Worm (Caenorhabditis elegans): Measurements from ENCODE around the gene clec-147.
A peak's percentile ranks its signal among the peaks of the same experiment; 100 is the strongest.

clec-147 gene

ce11 chrII:14515017-14515416 is 22.6 kb downstream of the clec-147 start, which contains the start of gene K10H10.9:
Gene K10H10.9, minus strand, starts transcription at chrII:14515117.
- TF ChIP-seq fkh-10 (GFP tag; optimal IDR thresholded peaks at IDR 0.05) (no peak), nhr-19 (GFP tag; conservative IDR thresholded peaks at IDR 0.05) (no peak), mab-9 (GFP tag; IDR thresholded peaks at IDR 0.05) (no peak), ztf-4 (tag; optimal IDR thresholded peaks at IDR 0.05) (no peak), zip-4 (GFP tag; optimal IDR thresholded peaks at IDR 0.05) (no peak), zag-1 (tag; optimal IDR thresholded peaks at IDR 0.05) (no peak), ceh-82 (tag; optimal IDR thresholded peaks at IDR 0.05) (no peak), snu-23 (GFP tag; optimal IDR thresholded peaks at IDR 0.05) (no peak), tbx-2 (tag; optimal IDR thresholded peaks at IDR 0.05) (no peak), lsy-2 (tag; optimal IDR thresholded peaks at IDR 0.05) (no peak), C04F5.9 (tag; optimal IDR thresholded peaks at IDR 0.05) (no peak), alr-1 (tag; optimal IDR thresholded peaks at IDR 0.05; ENCODE audit: borderline replicate concordance) (no peak), dpl-1 (GFP tag; optimal IDR thresholded peaks at IDR 0.05) (no peak), tlp-1 (tag; optimal IDR thresholded peaks at IDR 0.05) (no peak), hlh-17 (GFP tag; optimal IDR thresholded peaks at IDR 0.05; ENCODE audit: borderline replicate concordance) (no peak), nhr-12 (tag; optimal IDR thresholded peaks at IDR 0.05) (no peak)

DNA sequence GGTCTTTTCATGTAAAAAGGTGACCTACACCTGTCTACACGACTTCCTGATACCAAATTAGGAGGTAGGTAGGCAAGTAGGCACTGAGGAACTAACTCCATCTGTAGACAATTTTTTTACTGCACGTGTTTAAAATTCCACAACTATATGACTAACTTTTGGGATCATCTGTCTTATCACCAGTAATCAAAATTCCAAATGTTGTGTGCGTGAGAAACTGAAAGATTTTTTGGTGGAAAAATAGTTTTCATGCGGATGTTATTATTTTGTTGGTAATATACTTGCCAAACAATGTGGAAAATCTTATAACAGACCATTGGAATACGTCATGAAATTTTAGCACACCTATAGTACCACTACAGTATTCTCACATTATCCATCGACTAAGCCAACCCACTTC is 26.4 kb downstream of the clec-147 start, which contains the start of gene K10H10.13:
Gene K10H10.13, minus strand, starts transcription at position 101 of the 400 bp plus-strand sequence.
- TF ChIP-seq fkh-4 (tag; optimal IDR thresholded peaks at IDR 0.05; ENCODE audit: borderline replicate concordance) (no peak), ztf-4 (tag; optimal IDR thresholded peaks at IDR 0.05) (no peak), ces-1 (GFP tag; optimal IDR thresholded peaks at IDR 0.05) (no peak), C34B4.2 (tag; optimal IDR thresholded peaks at IDR 0.05) (no peak), nhr-237 (tag; optimal IDR thresholded peaks at IDR 0.05) (no peak), mab-9 (GFP tag; IDR thresholded peaks at IDR 0.05) (no peak), pqm-1 (tag; optimal IDR thresholded peaks at IDR 0.05) (no peak), alr-1 (tag; optimal IDR thresholded peaks at IDR 0.05; ENCODE audit: borderline replicate concordance) (no peak), aha-1 (tag; optimal IDR thresholded peaks at IDR 0.05) (no peak), pax-3 (tag; optimal IDR thresholded peaks at IDR 0.05) (no peak), isw-1 (GFP tag; IDR thresholded peaks at IDR 0.05) (no peak), unc-30 (tag; optimal IDR thresholded peaks at IDR 0.05) (no peak)

ce11 chrII:14510162-14510561 is 27.5 kb downstream of the clec-147 start:
- peak; percentile 39 for TF ChIP-seq elt-2 (tag; optimal IDR thresholded peaks at IDR 0.05)
- no peak for TF ChIP-seq nhr-90 (tag; optimal IDR thresholded peaks at IDR 0.05; ENCODE audit: poor library complexity)

DNA sequence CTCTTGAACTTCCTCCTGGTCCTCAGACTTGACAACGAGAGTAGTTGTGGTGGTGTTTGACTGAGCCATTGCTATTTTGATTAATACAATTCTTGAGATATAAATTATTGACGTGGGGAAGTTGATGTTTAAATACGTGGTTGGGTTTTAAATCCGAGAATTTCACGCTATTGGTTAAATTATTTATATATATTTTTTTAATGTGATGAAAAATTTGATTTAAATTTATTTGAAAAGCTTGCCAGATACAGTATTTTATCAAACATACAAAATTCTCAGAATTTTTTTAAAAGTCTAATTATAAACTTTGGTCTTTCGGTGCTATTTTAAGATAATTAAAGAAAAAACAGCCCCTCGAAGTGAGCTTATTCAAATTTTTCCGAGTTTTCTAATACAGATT is 30.1 kb downstream of the clec-147 start, which contains the start of the genes K10H10.7 and K10H10.10:
Gene K10H10.7, minus strand, starts transcription at position 101 of the 400 bp plus-strand sequence.
Gene K10H10.10, plus strand, starts transcription at position 204 of the 400 bp plus-strand sequence.
- TF ChIP-seq ceh-8 (GFP tag; optimal IDR thresholded peaks at IDR 0.05): no peak
- TF ChIP-seq ceh-90 (tag; optimal IDR thresholded peaks at IDR 0.05): no peak
- no peak for TF ChIP-seq mab-9 (GFP tag; IDR thresholded peaks at IDR 0.05)
- TF ChIP-seq nhr-47 (tag; optimal IDR thresholded peaks at IDR 0.05): no peak
- TF ChIP-seq tbx-2 (tag; optimal IDR thresholded peaks at IDR 0.05): no peak
- no peak for TF ChIP-seq nhr-90 (tag; optimal IDR thresholded peaks at IDR 0.05; ENCODE audit: poor library complexity)
- TF ChIP-seq egl-13 (tag; optimal IDR thresholded peaks at IDR 0.05): no peak
- TF ChIP-seq ces-1 (GFP tag; optimal IDR thresholded peaks at IDR 0.05): no peak
- no peak for TF ChIP-seq lin-15B (tag; optimal IDR thresholded peaks at IDR 0.05)
- TF ChIP-seq unc-30 (tag; optimal IDR thresholded peaks at IDR 0.05): no peak
- no peak for TF ChIP-seq mdl-1 (tag; optimal IDR thresholded peaks at IDR 0.05)
- TF ChIP-seq elt-3 (tag; optimal IDR thresholded peaks at IDR 0.05): no peak
- TF ChIP-seq F16B12.6 (tag; optimal IDR thresholded peaks at IDR 0.05): no peak
- no peak for TF ChIP-seq fkh-10 (GFP tag; optimal IDR thresholded peaks at IDR 0.05)
- no peak for TF ChIP-seq zag-1 (tag; optimal IDR thresholded peaks at IDR 0.05)

All from whole organism, L1 larva.